In the genomic region with DNA sequence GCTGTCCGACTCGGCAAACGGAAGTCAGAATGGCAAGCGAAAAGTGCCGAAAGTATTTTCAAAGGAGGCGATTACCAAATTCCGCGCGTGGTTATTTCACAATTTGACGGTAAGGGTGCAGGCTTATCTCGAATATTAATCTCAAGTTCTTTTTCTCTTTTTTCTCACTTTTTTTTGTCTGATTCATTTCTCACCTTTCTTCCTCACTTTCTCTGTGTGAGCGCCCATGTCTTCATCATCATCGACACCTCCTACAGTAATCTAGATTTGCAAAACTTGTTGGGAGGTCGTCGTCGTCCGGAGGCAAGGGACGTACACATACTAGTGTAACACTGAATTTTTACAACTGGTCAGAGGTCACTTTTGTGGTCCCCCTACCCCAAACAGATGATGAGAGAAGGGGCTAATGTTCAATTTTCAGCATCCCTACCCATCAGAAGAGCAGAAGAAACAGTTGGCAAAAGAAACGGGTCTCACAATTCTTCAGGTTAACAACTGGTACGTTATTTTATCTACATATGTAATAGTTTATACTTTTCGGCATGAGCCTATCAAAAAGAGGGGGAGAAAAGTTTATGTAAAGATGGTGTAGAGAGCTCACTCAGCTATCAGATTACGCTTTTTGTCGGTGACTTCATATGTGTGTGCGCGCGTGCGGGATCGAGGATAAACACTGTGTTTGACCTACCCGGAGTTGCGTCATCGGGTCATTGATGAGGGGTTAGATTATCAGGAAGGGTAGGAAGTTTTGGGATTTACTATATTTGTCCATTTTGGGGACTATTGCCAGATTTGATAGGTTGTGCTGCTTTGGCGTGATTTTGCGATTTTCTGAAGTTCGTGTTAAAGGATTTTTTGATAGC, we compare ENCODE assay signal across 6 worm cellular contexts.
TF ChIP-seq lines count a peak whose summit lies in the region.

No protein-coding gene starts in this region.

TF ChIP-seq in whole organism, L1 larva, 84 proteins besides CTCF, POLR2A, EP300 and RAD21:
- TF ChIP-seq efl-1 (optimal IDR thresholded peaks at IDR 0.05; lab: Kevin White, UChicago) (no peak), efl-1 (GFP tag; optimal IDR thresholded peaks at IDR 0.05 in 1 of 2; lab: Kevin White, UChicago) (peak in 1 of 2 experiments; percentile 76), blmp-1 (tag; optimal IDR thresholded peaks at IDR 0.05; lab: Kevin White, UChicago) (peak; percentile 88), swsn-7 (tag; optimal IDR thresholded peaks at IDR 0.05; lab: Kevin White, UChicago) (no peak), unc-62 (GFP tag; optimal IDR thresholded peaks at IDR 0.05; lab: Kevin White, UChicago) (no peak), lsy-2 (tag; optimal IDR thresholded peaks at IDR 0.05; lab: Kevin White, UChicago) (peak in 1 of 2 experiments; percentile 60), C16A3.4 (tag; optimal IDR thresholded peaks at IDR 0.05; lab: Kevin White, UChicago) (no peak), nhr-85 (tag; lab: Kevin White, UChicago) (peak; percentile 78), tlp-1 (tag; optimal IDR thresholded peaks at IDR 0.05; lab: Kevin White, UChicago) (peak; percentile 9), lin-14 (GFP tag; optimal IDR thresholded peaks at IDR 0.05; lab: Kevin White, UChicago) (peak; percentile 40), ztf-11 (tag; optimal IDR thresholded peaks at IDR 0.05; lab: Kevin White, UChicago) (no peak), sup-37 (GFP tag; optimal IDR thresholded peaks at IDR 0.05; lab: Kevin White, UChicago) (no peak), mdl-1 (tag; optimal IDR thresholded peaks at IDR 0.05; lab: Kevin White, UChicago) (no peak)

TF ChIP-seq in whole organism, L2 larva, 48 proteins besides CTCF, POLR2A, EP300 and RAD21 (continues in another document):
- peak; percentile 24 for TF ChIP-seq nhr-25 (tag; optimal IDR thresholded peaks at IDR 0.05; lab: Kevin White, UChicago)
- TF ChIP-seq sma-3 (GFP tag; optimal IDR thresholded peaks at IDR 0.05; lab: Kevin White, UChicago), result no peak
- TF ChIP-seq nhr-23 (tag; optimal IDR thresholded peaks at IDR 0.05; lab: Kevin White, UChicago), result no peak
- TF ChIP-seq nhr-11 (tag; optimal IDR thresholded peaks at IDR 0.05; lab: Kevin White, UChicago), result no peak
- TF ChIP-seq ztf-11 (tag; optimal IDR thresholded peaks at IDR 0.05; lab: Kevin White, UChicago), result no peak
- no peak for TF ChIP-seq ama-1 (optimal IDR thresholded peaks at IDR 0.05; lab: Kevin White, UChicago)
- TF ChIP-seq sma-9 (GFP tag; optimal IDR thresholded peaks at IDR 0.05; lab: Kevin White, UChicago), result no peak
- no peak for TF ChIP-seq sma-9 (tag; optimal IDR thresholded peaks at IDR 0.05; lab: Kevin White, UChicago)
- TF ChIP-seq mdl-1 (tag; optimal IDR thresholded peaks at IDR 0.05; lab: Kevin White, UChicago), result no peak
- no peak for TF ChIP-seq elt-1 (tag; optimal IDR thresholded peaks at IDR 0.05; lab: Kevin White, UChicago)
- no peak for TF ChIP-seq R02D3.7 (tag; optimal IDR thresholded peaks at IDR 0.05; lab: Kevin White, UChicago)
- TF ChIP-seq nhr-6 (tag; optimal IDR thresholded peaks at IDR 0.05; lab: Kevin White, UChicago), result no peak
- TF ChIP-seq unc-55 (GFP tag; optimal IDR thresholded peaks at IDR 0.05; lab: Kevin White, UChicago), result peak; percentile 30
- TF ChIP-seq F13H6.1 (tag; optimal IDR thresholded peaks at IDR 0.05; lab: Kevin White, UChicago), result no peak
- no peak for TF ChIP-seq ztf-1 (GFP tag; conservative IDR thresholded peaks at IDR 0.05; lab: Robert Waterston, UW)

TF ChIP-seq in whole organism, L3 larva, 47 proteins besides CTCF, POLR2A, EP300 and RAD21:
- TF ChIP-seq elt-1 (tag; optimal IDR thresholded peaks at IDR 0.05; lab: Kevin White, UChicago), result peak; percentile 76
- TF ChIP-seq nhr-25 (tag; optimal IDR thresholded peaks at IDR 0.05; lab: Kevin White, UChicago), result peak; percentile 61
- TF ChIP-seq ceh-82 (tag; optimal IDR thresholded peaks at IDR 0.05; lab: Kevin White, UChicago), result no peak
- TF ChIP-seq ztf-11 (tag; optimal IDR thresholded peaks at IDR 0.05; lab: Kevin White, UChicago), result no peak
- TF ChIP-seq elt-2 (tag; optimal IDR thresholded peaks at IDR 0.05; lab: Kevin White, UChicago), result no peak

TF ChIP-seq in whole organism, late embryonic, 69 proteins besides CTCF, POLR2A, EP300 and RAD21:
- TF ChIP-seq pag-3 (tag; optimal IDR thresholded peaks at IDR 0.05; lab: Kevin White, UChicago; ENCODE audit: borderline replicate concordance) (no peak), unc-42 (tag; optimal IDR thresholded peaks at IDR 0.05; lab: Kevin White, UChicago) (no peak), K02D7.2 (tag; optimal IDR thresholded peaks at IDR 0.05; lab: Kevin White, UChicago) (no peak), ceh-34 (tag; optimal IDR thresholded peaks at IDR 0.05; lab: Kevin White, UChicago) (peak; percentile 60)
TF ChIP-seq in whole organism, late embryonic: peak in this region for 1.

TF ChIP-seq in whole organism, mixed stage, embryonic, 35 proteins besides CTCF, POLR2A, EP300 and RAD21 (continues in another document):
- TF ChIP-seq lin-32 (GFP tag; optimal IDR thresholded peaks at IDR 0.05; lab: Kevin White, UChicago) (no peak), nhr-12 (tag; optimal IDR thresholded peaks at IDR 0.05; lab: Kevin White, UChicago) (no peak), mep-1 (tag; optimal IDR thresholded peaks at IDR 0.05; lab: Kevin White, UChicago) (no peak), blmp-1 (tag; optimal IDR thresholded peaks at IDR 0.05; lab: Kevin White, UChicago) (peak; percentile 13), zip-8 (tag; optimal IDR thresholded peaks at IDR 0.05; lab: Kevin White, UChicago) (peak; percentile 85), tbx-8 (GFP tag; optimal IDR thresholded peaks at IDR 0.05; lab: Kevin White, UChicago) (no peak), lin-13 (tag; optimal IDR thresholded peaks at IDR 0.05; lab: Kevin White, UChicago) (no peak), nhr-76 (tag; optimal IDR thresholded peaks at IDR 0.05; lab: Kevin White, UChicago) (no peak), ceh-83 (GFP tag; optimal IDR thresholded peaks at IDR 0.05; lab: Kevin White, UChicago) (no peak), nhr-2 (tag; optimal IDR thresholded peaks at IDR 0.05; lab: Kevin White, UChicago) (peak; percentile 36), ceh-43 (GFP tag; optimal IDR thresholded peaks at IDR 0.05; lab: Kevin White, UChicago) (no peak), elt-1 (tag; optimal IDR thresholded peaks at IDR 0.05; lab: Kevin White, UChicago; ENCODE audit: borderline replicate concordance, insufficient read depth) (peak; percentile 16), flh-1 (GFP tag; optimal IDR thresholded peaks at IDR 0.05; lab: Kevin White, UChicago) (no peak), unc-120 (tag; optimal IDR thresholded peaks at IDR 0.05; lab: Kevin White, UChicago; ENCODE audit: poor library complexity, severe bottlenecking) (no peak), hlh-1 (tag; optimal IDR thresholded peaks at IDR 0.05; lab: Kevin White, UChicago) (peak; percentile 59), mls-2 (tag; optimal IDR thresholded peaks at IDR 0.05; lab: Kevin White, UChicago) (no peak), ham-2 (GFP tag; optimal IDR thresholded peaks at IDR 0.05; lab: Kevin White, UChicago) (no peak), ces-1 (GFP tag; optimal IDR thresholded peaks at IDR 0.05; lab: Kevin White, UChicago) (no peak), nhr-28 (tag; optimal IDR thresholded peaks at IDR 0.05; lab: Kevin White, UChicago) (no peak), bed-3 (GFP tag; optimal IDR thresholded peaks at IDR 0.05; lab: Kevin White, UChicago) (no peak), ceh-39 (tag; optimal IDR thresholded peaks at IDR 0.05; lab: Kevin White, UChicago) (no peak), snpc-4 (tag; optimal IDR thresholded peaks at IDR 0.05; lab: Kevin White, UChicago) (no peak), nhr-237 (tag; optimal IDR thresholded peaks at IDR 0.05; lab: Kevin White, UChicago) (no peak), ztf-11 (tag; optimal IDR thresholded peaks at IDR 0.05; lab: Kevin White, UChicago) (no peak), unc-39 (tag; optimal IDR thresholded peaks at IDR 0.05; lab: Kevin White, UChicago) (no peak)

TF ChIP-seq in whole organism, young adult, 124 proteins besides CTCF, POLR2A, EP300 and RAD21:
- TF ChIP-seq unc-62 (GFP tag; optimal IDR thresholded peaks at IDR 0.05; lab: Kevin White, UChicago) (peak; percentile 47), ceh-27 (GFP tag; optimal IDR thresholded peaks at IDR 0.05; lab: Kevin White, UChicago) (no peak), mxl-1 (tag; optimal IDR thresholded peaks at IDR 0.05; lab: Kevin White, UChicago) (no peak)
